Worm (Caenorhabditis elegans) whole organism, young adult: ENCODE data around the gene F28C6.5.

Experiments
- B0035.1 ChIP-seq: sonication (generic microtip); optimal IDR thresholded peaks from 2 replicates; lab custom pipeline; 2016; ENCODE audit warnings: missing genetic modification characterization, mild to moderate bottlenecking, missing compliant biosample characterization, missing genotype, missing genetic modification reagents
- B0261.1 ChIP-seq: sonication (generic microtip); optimal IDR thresholded peaks from 2 replicates; lab custom pipeline; 2016; ENCODE audit warnings: mild to moderate bottlenecking, missing genetic modification characterization, moderate library complexity, missing compliant biosample characterization
- C17E4.6 ChIP-seq: fragments of 200-800 bp; sonication (Bioruptor generic); IDR thresholded peaks from 2 replicates; pipeline ENCODE4 v1.3.6; 2022; ENCODE audit warnings: missing genetic modification reagents, missing genetic modification characterization, missing compliant biosample characterization
- D2030.7 ChIP-seq: fragments of 200-800 bp; sonication (Bioruptor generic); IDR thresholded peaks from 2 replicates; pipeline ENCODE4 v1.3.6; 2022; ENCODE audit warnings: missing genetic modification reagents, missing genetic modification characterization, missing compliant biosample characterization
- F22D6.2 ChIP-seq: sonication (generic microtip); optimal IDR thresholded peaks from 2 replicates; lab custom pipeline; 2016; ENCODE audit warnings: mild to moderate bottlenecking, missing genetic modification characterization, missing compliant biosample characterization
- F23B12.7 ChIP-seq: sonication (generic microtip); optimal IDR thresholded peaks from 2 replicates; lab custom pipeline; 2017; ENCODE audit warnings: missing genetic modification characterization, mild to moderate bottlenecking, missing compliant biosample characterization, antibody characterized with exemption, moderate library complexity; ENCODE audit not compliant: insufficient read depth
- F52B5.7 ChIP-seq: sonication (generic microtip); optimal IDR thresholded peaks from 2 replicates; lab custom pipeline; 2016; ENCODE audit warnings: mild to moderate bottlenecking, missing genetic modification characterization, missing compliant biosample characterization
- Y53G8AR.9 ChIP-seq: fragments of 200-800 bp; sonication (Bioruptor generic); conservative IDR thresholded peaks from 2 replicates; pipeline ENCODE4 v1.3.6; 2022; ENCODE audit warnings: missing genetic modification reagents, missing genetic modification characterization, missing compliant biosample characterization
- Y95B8A.8 ChIP-seq: fragments of 200-800 bp; sonication (Bioruptor generic); IDR thresholded peaks from 2 replicates; pipeline ENCODE4 v1.3.6; 2022; ENCODE audit warnings: missing genetic modification reagents, missing genetic modification characterization, missing compliant biosample characterization
- aptf-2 ChIP-seq: fragments of 200-800 bp; sonication (Bioruptor generic); conservative IDR thresholded peaks from 2 replicates; pipeline ENCODE4 v1.3.6; 2022; ENCODE audit warnings: missing genetic modification reagents, missing genetic modification characterization, missing compliant biosample characterization
- aptf-3 ChIP-seq: fragments of 200-800 bp; sonication (Bioruptor generic); IDR thresholded peaks from 2 replicates; pipeline ENCODE4 v1.3.6; 2022; ENCODE audit warnings: missing genetic modification characterization, missing compliant biosample characterization
- atf-7 ChIP-seq: sonication (generic microtip); optimal IDR thresholded peaks from 2 replicates; lab custom pipeline; 2017; ENCODE audit warnings: mild to moderate bottlenecking, missing genetic modification characterization, missing compliant biosample characterization
- bed-2 ChIP-seq: fragments of 200-800 bp; sonication (Bioruptor generic); IDR thresholded peaks from 2 replicates; pipeline ENCODE4 v1.3.6; 2022; ENCODE audit warnings: missing genetic modification reagents, missing genetic modification characterization, missing compliant biosample characterization
- ccch-3 ChIP-seq: fragments of 200-800 bp; sonication (Bioruptor generic); optimal IDR thresholded peaks from 2 replicates; lab custom pipeline; 2018; ENCODE audit warnings: mild to moderate bottlenecking, missing genetic modification characterization, missing compliant biosample characterization
- ceh-91 ChIP-seq: fragments of 200-800 bp; sonication (Bioruptor generic); IDR thresholded peaks from 2 replicates; pipeline ENCODE4 v1.3.6; 2022; ENCODE audit warnings: missing genetic modification reagents, missing genetic modification characterization, missing compliant biosample characterization
- chd-7 ChIP-seq: sonication (generic microtip); optimal IDR thresholded peaks from 2 replicates; lab custom pipeline; 2016; ENCODE audit warnings: mild to moderate bottlenecking, missing genetic modification characterization, moderate library complexity, missing compliant biosample characterization
- die-1 ChIP-seq: sonication (generic microtip); optimal IDR thresholded peaks from 2 replicates; lab custom pipeline; 2016; ENCODE audit warnings: missing genotype, mild to moderate bottlenecking, missing genetic modification characterization, missing compliant biosample characterization
- egl-18 ChIP-seq: fragments of 200-800 bp; sonication (Bioruptor generic); IDR thresholded peaks from 2 replicates; pipeline ENCODE4 v1.3.6; 2022; ENCODE audit warnings: missing genetic modification reagents, missing genetic modification characterization, missing compliant biosample characterization
- egrh-3 ChIP-seq: fragments of 200-800 bp; sonication (Bioruptor generic); IDR thresholded peaks from 2 replicates; pipeline ENCODE4 v1.3.6; 2022; ENCODE audit warnings: missing genetic modification reagents, missing genetic modification characterization, missing compliant biosample characterization
- ekl-4 ChIP-seq: fragments of 200-800 bp; sonication (Bioruptor generic); IDR thresholded peaks from 2 replicates; pipeline ENCODE4 v1.3.6; 2022; ENCODE audit warnings: missing genetic modification reagents, missing genetic modification characterization, missing compliant biosample characterization
- ets-4 ChIP-seq: fragments of 200-800 bp; sonication (Bioruptor generic); optimal IDR thresholded peaks from 2 replicates; lab custom pipeline; 2018; ENCODE audit warnings: mild to moderate bottlenecking, missing genetic modification characterization, missing compliant biosample characterization
- gei-17 ChIP-seq: fragments of 200-800 bp; sonication (Bioruptor generic); optimal IDR thresholded peaks from 2 replicates; lab custom pipeline; 2018; ENCODE audit warnings: mild to moderate bottlenecking, missing genetic modification characterization, missing compliant biosample characterization
- him-1 ChIP-seq: sonication (generic microtip); optimal IDR thresholded peaks from 2 replicates; lab custom pipeline; 2016; ENCODE audit warnings: missing genotype, missing genetic modification reagents, missing genetic modification characterization, missing compliant biosample characterization
- hlh-12 ChIP-seq: sonication (generic microtip); optimal IDR thresholded peaks from 2 replicates; lab custom pipeline; 2016; ENCODE audit warnings: missing genetic modification characterization, missing compliant biosample characterization
- hmg-20 ChIP-seq: fragments of 200-800 bp; sonication (Bioruptor generic); IDR thresholded peaks from 2 replicates; pipeline ENCODE4 v1.3.6; 2022; ENCODE audit warnings: missing genetic modification reagents, missing genetic modification characterization, missing compliant biosample characterization
- hsf-1 ChIP-seq: fragments of 200-800 bp; sonication (Bioruptor generic); IDR thresholded peaks from 2 replicates; pipeline ENCODE4 v1.3.6; 2022; ENCODE audit warnings: missing genetic modification reagents, missing genetic modification characterization, missing compliant biosample characterization
- lin-26 ChIP-seq: fragments of 200-800 bp; sonication (Bioruptor generic); IDR thresholded peaks from 2 replicates; pipeline ENCODE4 v1.3.6; 2022; ENCODE audit warnings: missing genetic modification reagents, missing genetic modification characterization, missing compliant biosample characterization
- lin-54 ChIP-seq: fragments of 200-800 bp; sonication (Bioruptor generic); optimal IDR thresholded peaks from 2 replicates; lab custom pipeline; 2018; ENCODE audit warnings: mild to moderate bottlenecking, missing genetic modification characterization, missing compliant biosample characterization
- lsl-1 ChIP-seq: fragments of 200-800 bp; sonication (Bioruptor generic); optimal IDR thresholded peaks from 2 replicates; lab custom pipeline; 2018; ENCODE audit warnings: mild to moderate bottlenecking, missing genetic modification characterization, moderate library complexity, missing compliant biosample characterization
- mel-28 ChIP-seq: sonication (generic microtip); optimal IDR thresholded peaks from 2 replicates; lab custom pipeline; 2016; ENCODE audit warnings: borderline replicate concordance, mild to moderate bottlenecking, missing genetic modification characterization, missing compliant biosample characterization
- mes-4 ChIP-seq: sonication (generic microtip); optimal IDR thresholded peaks from 2 replicates; lab custom pipeline; 2016; ENCODE audit warnings: missing genotype, missing genetic modification characterization, missing compliant biosample characterization
- nfya-1 ChIP-seq: sonication (generic microtip); optimal IDR thresholded peaks from 2 replicates; lab custom pipeline; 2017; ENCODE audit warnings: antibody characterized with exemption, missing compliant biosample characterization, missing genetic modification characterization, borderline replicate concordance; ENCODE audit not compliant: insufficient read depth
- nhr-179 ChIP-seq: sonication (generic microtip); optimal IDR thresholded peaks from 2 replicates; lab custom pipeline; 2016; ENCODE audit warnings: mild to moderate bottlenecking, missing genetic modification characterization, missing compliant biosample characterization
- nhr-80 ChIP-seq: sonication (generic microtip); optimal IDR thresholded peaks from 2 replicates; lab custom pipeline; 2016; ENCODE audit warnings: missing genetic modification characterization, missing compliant biosample characterization
- nhr-90 ChIP-seq: sonication (generic microtip); optimal IDR thresholded peaks from 2 replicates; lab custom pipeline; 2016; ENCODE audit warnings: missing genotype, mild to moderate bottlenecking, missing genetic modification characterization, missing compliant biosample characterization
- rpc-1 ChIP-seq, 2 experiments: fragments of 150-350 bp in 1 of 2; sonication (generic microtip) in 1 of 2; optimal IDR thresholded peaks; 2 replicates each; lab custom pipeline; 2014 to 2018; ENCODE audit warnings: missing biosample characterization in 1 of 2, missing genetic modification characterization in 1 of 2, missing genetic modification reagents in 1 of 2, missing genotype in 1 of 2
- sea-2 ChIP-seq: fragments of 200-800 bp; sonication (Bioruptor generic); IDR thresholded peaks from 2 replicates; pipeline ENCODE4 v1.3.6; 2022; ENCODE audit warnings: missing genetic modification characterization, missing compliant biosample characterization
- snpc-1.3 ChIP-seq: sonication (generic microtip); optimal IDR thresholded peaks from 2 replicates; lab custom pipeline; 2017; ENCODE audit warnings: missing genetic modification characterization, mild to moderate bottlenecking, missing compliant biosample characterization, antibody characterized with exemption, moderate library complexity, missing genotype, missing genetic modification reagents; ENCODE audit not compliant: insufficient read depth
- snpc-4 ChIP-seq, 5 experiments: fragments of 150-350 bp in 1 of 5; sonication (generic microtip) in 4 of 5; optimal IDR thresholded peaks; 2 replicates each; lab custom pipeline; 2014 to 2018; ENCODE audit warnings: missing genetic modification characterization in 5 of 5, missing biosample characterization in 3 of 5, antibody characterized with exemption in 2 of 5, mild to moderate bottlenecking in 2 of 5, missing compliant biosample characterization in 2 of 5, missing genotype in 2 of 5, moderate library complexity in 2 of 5, missing genetic modification reagents in 1 of 5
- sptf-2 ChIP-seq: fragments of 200-800 bp; sonication (Bioruptor generic); optimal IDR thresholded peaks from 2 replicates; lab custom pipeline; 2018; ENCODE audit warnings: mild to moderate bottlenecking, missing genetic modification characterization, missing compliant biosample characterization
- tbp1 ChIP-seq: fragments of 200-800 bp; sonication (Bioruptor generic); optimal IDR thresholded peaks from 2 replicates; lab custom pipeline; 2018; ENCODE audit warnings: mild to moderate bottlenecking, missing genetic modification characterization, missing compliant biosample characterization
- unc-130 ChIP-seq: sonication (generic microtip); optimal IDR thresholded peaks from 2 replicates; lab custom pipeline; 2016; ENCODE audit warnings: missing genetic modification reagents, missing genetic modification characterization, missing compliant biosample characterization
- xnd-1 ChIP-seq: sonication (generic microtip); optimal IDR thresholded peaks from 2 replicates; lab custom pipeline; 2016; ENCODE audit warnings: missing genotype, missing genetic modification reagents, missing genetic modification characterization, missing compliant biosample characterization
- zfh-2 ChIP-seq: fragments of 200-800 bp; sonication (Bioruptor generic); conservative IDR thresholded peaks from 2 replicates; pipeline ENCODE4 v1.3.6; 2022; ENCODE audit warnings: missing genetic modification reagents, missing genetic modification characterization, missing compliant biosample characterization
- ztf-28 ChIP-seq: fragments of 200-800 bp; sonication (Bioruptor generic); IDR thresholded peaks from 2 replicates; pipeline ENCODE4 v1.3.6; 2022; ENCODE audit warnings: missing genetic modification reagents, missing genetic modification characterization, missing compliant biosample characterization

Gene F28C6.5

ce11 chrII:8627907-8628306 lies 28.6 kb downstream of the F28C6.5 start:
- TF ChIP-seq chd-7 (tag; lab: Kevin White, UChicago) (no peak), hlh-12 (tag; lab: Kevin White, UChicago) (no peak), sea-2 (no peak), hmg-20 (GFP tag; lab: Robert Waterston, UW) (no peak)
- TF ChIP-seq, all 124 proteins: peak for 0

- no peak for TF ChIP-seq snpc-1.3 (tag; lab: Kevin White, UChicago)
- TF ChIP-seq zfh-2 (GFP tag; lab: Robert Waterston, UW), result no peak
- no peak for TF ChIP-seq C17E4.6 (GFP tag; lab: Robert Waterston, UW)
- TF ChIP-seq F22D6.2 (tag; lab: Kevin White, UChicago), result no peak
- TF ChIP-seq unc-130 (GFP tag; lab: Kevin White, UChicago), result no peak
- TF ChIP-seq ccch-3, result no peak
- TF ChIP-seq snpc-4 (GFP tag; optimal IDR thresholded peaks at IDR 0.05; lab: Kevin White, UChicago), result no peak
- TF ChIP-seq snpc-4 (tag; optimal IDR thresholded peaks at IDR 0.05; lab: Kevin White, UChicago), result no peak
- no peak for TF ChIP-seq egrh-3 (GFP tag; lab: Robert Waterston, UW)
- TF ChIP-seq ztf-28 (GFP tag; lab: Robert Waterston, UW), result no peak
- TF ChIP-seq aptf-2 (GFP tag; lab: Robert Waterston, UW), result no peak
- no peak for TF ChIP-seq mel-28 (tag; lab: Kevin White, UChicago)
Observed at ce11 chrII:8630088-8630487, 30.8 kb downstream of the F28C6.5 start, which contains the start of gene T22C8.6. T22C8.6 (minus strand) TSS chrII:8630281.

- 0 out of 2 replicates have a peak, but pooled peaks have one; percentile 60 for TF ChIP-seq lin-26 (GFP tag; lab: Robert Waterston, UW)
- no peak for TF ChIP-seq gei-17 (GFP tag; lab: Kevin White, UChicago)
- TF ChIP-seq sptf-2, result peak; percentile 90
- no peak for TF ChIP-seq nfya-1 (tag; lab: Kevin White, UChicago)
- no peak for TF ChIP-seq mes-4
- no peak for TF ChIP-seq ets-4 (GFP tag; lab: Kevin White, UChicago)
- TF ChIP-seq Y53G8AR.9 (GFP tag; lab: Robert Waterston, UW), result no peak
- TF ChIP-seq D2030.7 (GFP tag; lab: Robert Waterston, UW), result 0 out of 2 replicates have a peak, but pooled peaks have one; percentile 18
- TF ChIP-seq aptf-3 (GFP tag; lab: Robert Waterston, UW), result no peak
- no peak for TF ChIP-seq nhr-179 (tag; lab: Kevin White, UChicago)
- TF ChIP-seq lin-54 (GFP tag; lab: Kevin White, UChicago), result no peak
- peak; percentile 36; the same call in 1 of the 2 replicates for TF ChIP-seq hsf-1 (GFP tag; lab: Robert Waterston, UW)
- TF ChIP-seq rpc-1 (optimal IDR thresholded peaks at IDR 0.05; lab: Kevin White, UChicago), result peak; percentile 53
- TF ChIP-seq rpc-1 (tag; optimal IDR thresholded peaks at IDR 0.05; lab: Kevin White, UChicago), result peak; percentile 76
- TF ChIP-seq die-1 (tag; lab: Kevin White, UChicago), result peak; percentile 34
- peak; percentile 37 for TF ChIP-seq snpc-1.3 (tag; lab: Kevin White, UChicago)
- no peak for TF ChIP-seq nhr-90 (tag; lab: Kevin White, UChicago)
- no peak for TF ChIP-seq F23B12.7
- no peak for TF ChIP-seq ekl-4 (GFP tag; lab: Robert Waterston, UW)
- TF ChIP-seq atf-7 (tag; lab: Kevin White, UChicago), result no peak
- no peak for TF ChIP-seq F22D6.2 (tag; lab: Kevin White, UChicago)
- TF ChIP-seq lsl-1 (GFP tag; lab: Kevin White, UChicago), result peak; percentile 13
- TF ChIP-seq ceh-91 (GFP tag; lab: Robert Waterston, UW), result no peak
- peak; percentile 56 for TF ChIP-seq B0261.1 (tag; lab: Kevin White, UChicago)
- TF ChIP-seq him-1 (tag; lab: Kevin White, UChicago), result no peak
- TF ChIP-seq F52B5.7 (tag; lab: Kevin White, UChicago), result no peak
- TF ChIP-seq B0035.1 (tag; lab: Kevin White, UChicago), result no peak
- TF ChIP-seq xnd-1 (tag; lab: Kevin White, UChicago), result no peak
- peak; percentile 82 for TF ChIP-seq tbp1
- TF ChIP-seq nhr-80 (tag; lab: Kevin White, UChicago), result no peak
- no peak for TF ChIP-seq bed-2 (GFP tag; lab: Robert Waterston, UW)
- no peak for TF ChIP-seq egl-18 (GFP tag; lab: Robert Waterston, UW)
- no peak for TF ChIP-seq Y95B8A.8 (GFP tag; lab: Robert Waterston, UW)
Observed at ce11 chrII:8631766-8632165, 32.5 kb downstream of the F28C6.5 start.
